Fruit fly (Drosophila melanogaster) whole organism, embryonic: ENCODE data around the gene Gmppb.

Source experiments
- Adf1 ChIP-seq: fragments of 200-800 bp; sonication (Bioruptor generic); IDR thresholded peaks from 2 replicates; pipeline ENCODE4 v1.3.6; 2022; ENCODE audit warnings: missing biosample characterization, missing genetic modification characterization
- Aef1 ChIP-seq: fragments of 200-800 bp; sonication (Bioruptor generic); IDR thresholded peaks from 3 replicates; pipeline ENCODE4 v1.3.6; 2022; ENCODE audit warnings: missing biosample characterization, missing genetic modification characterization
- BEAF-32 ChIP-seq: fragments of 200-800 bp; sonication (Bioruptor generic); optimal IDR thresholded peaks from 3 replicates; lab custom pipeline; 2017; ENCODE audit warnings: missing biosample characterization, missing genetic modification characterization, mild to moderate bottlenecking, moderate library complexity, missing genetic modification reagents
- C15 ChIP-seq: fragments of 200-800 bp; sonication (Bioruptor generic); IDR thresholded peaks from 3 replicates; pipeline ENCODE4 v1.3.6; 2022; ENCODE audit warnings: missing biosample characterization, missing genetic modification characterization
- CG11723 ChIP-seq: fragments of 200-800 bp; sonication (Bioruptor generic); optimal IDR thresholded peaks from 2 replicates; lab custom pipeline; 2017; ENCODE audit warnings: missing biosample characterization, mild to moderate bottlenecking, missing genetic modification characterization
- CG12071 ChIP-seq: fragments of 200-800 bp; sonication (Bioruptor generic); optimal IDR thresholded peaks from 3 replicates; lab custom pipeline; 2018; ENCODE audit warnings: missing biosample characterization, mild to moderate bottlenecking, missing genetic modification characterization
- CG12659 ChIP-seq: fragments of 200-800 bp; sonication (Bioruptor generic); optimal IDR thresholded peaks from 3 replicates; lab custom pipeline; 2017; ENCODE audit warnings: mild to moderate bottlenecking, missing biosample characterization, missing genetic modification reagents, missing genetic modification characterization
- CG12769 ChIP-seq: fragments of 200-800 bp; sonication (Bioruptor generic); optimal IDR thresholded peaks from 2 replicates; lab custom pipeline; 2019; ENCODE audit warnings: missing biosample characterization, mild to moderate bottlenecking, missing genetic modification characterization, moderate library complexity
- CG13287 ChIP-seq: fragments of 200-800 bp; sonication (Bioruptor generic); IDR thresholded peaks from 2 replicates; pipeline ENCODE4 v1.3.6; 2022; ENCODE audit warnings: missing biosample characterization, missing genetic modification characterization; ENCODE audit not compliant: partially characterized antibody
- CG13296 ChIP-seq: fragments of 200-800 bp; sonication (Bioruptor generic); optimal IDR thresholded peaks from 3 replicates; lab custom pipeline; 2018; ENCODE audit warnings: missing biosample characterization, mild to moderate bottlenecking, missing genetic modification characterization
- CG14441 ChIP-seq: fragments of 200-800 bp; sonication (Bioruptor generic); IDR thresholded peaks from 2 replicates; pipeline ENCODE4 v1.3.6; 2022; ENCODE audit warnings: missing biosample characterization, missing genetic modification characterization
- CG16779 ChIP-seq: fragments of 200-800 bp; sonication (Bioruptor generic); IDR thresholded peaks from 2 replicates; pipeline ENCODE4 v1.3.6; 2022; ENCODE audit warnings: missing biosample characterization, missing genetic modification characterization
- CG2712 ChIP-seq: fragments of 200-800 bp; optimal IDR thresholded peaks from 3 replicates; lab custom pipeline; 2019; ENCODE audit warnings: missing biosample characterization, mild to moderate bottlenecking, missing genetic modification characterization, moderate library complexity
- CG2875 ChIP-seq: fragments of 200-800 bp; sonication (Bioruptor generic); optimal IDR thresholded peaks from 2 replicates; lab custom pipeline; 2017; ENCODE audit warnings: missing biosample characterization, mild to moderate bottlenecking, missing genetic modification characterization, missing genetic modification reagents
- CG3847 ChIP-seq: fragments of 200-800 bp; sonication (Bioruptor generic); IDR thresholded peaks from 2 replicates; pipeline ENCODE4 v1.3.6; 2022; ENCODE audit warnings: missing biosample characterization, missing genetic modification characterization
- CG6272 ChIP-seq: fragments of 200-800 bp; sonication (Bioruptor generic); IDR thresholded peaks from 2 replicates; pipeline ENCODE4 v1.3.6; 2022; ENCODE audit warnings: missing biosample characterization, missing genetic modification characterization
- CG6813 ChIP-seq: fragments of 200-800 bp; sonication (Bioruptor generic); optimal IDR thresholded peaks from 2 replicates; lab custom pipeline; 2017; ENCODE audit warnings: missing biosample characterization, missing genetic modification characterization, mild to moderate bottlenecking, moderate library complexity, missing genetic modification reagents
- CG7839 ChIP-seq: fragments of 200-800 bp; sonication (Bioruptor generic); optimal IDR thresholded peaks from 3 replicates; lab custom pipeline; 2018; ENCODE audit warnings: missing biosample characterization, mild to moderate bottlenecking, missing genetic modification characterization, moderate library complexity
- CG9797 ChIP-seq: fragments of 200-800 bp; sonication (Bioruptor generic); optimal IDR thresholded peaks from 3 replicates; lab custom pipeline; 2018; ENCODE audit warnings: missing biosample characterization, mild to moderate bottlenecking, missing genetic modification characterization
- CHES-1-like ChIP-seq: fragments of 200-800 bp; sonication (Bioruptor generic); optimal IDR thresholded peaks from 2 replicates; lab custom pipeline; 2016; ENCODE audit warnings: missing biosample characterization, missing genetic modification characterization
- Dbx ChIP-seq: fragments of 200-800 bp; sonication (Bioruptor generic); IDR thresholded peaks from 3 replicates; pipeline ENCODE4 v1.3.6; 2022; ENCODE audit warnings: missing biosample characterization, missing genetic modification characterization
- Deaf1 ChIP-seq: fragments of 200-800 bp; optimal IDR thresholded peaks from 3 replicates; lab custom pipeline; 2019; ENCODE audit warnings: missing biosample characterization, mild to moderate bottlenecking, missing genetic modification characterization, moderate library complexity
- Dek ChIP-seq: fragments of 200-800 bp; sonication (Bioruptor generic); optimal IDR thresholded peaks from 3 replicates; lab custom pipeline; 2019; ENCODE audit warnings: missing biosample characterization, mild to moderate bottlenecking, missing genetic modification characterization, moderate library complexity
- Dfd ChIP-seq, 2 experiments: fragments of >200 bp; optimal IDR thresholded peaks; 2 replicates each; lab custom pipeline; 2017; ENCODE audit warnings: missing biosample characterization in 2 of 2, missing genetic modification characterization in 2 of 2
- Ets97D ChIP-seq: fragments of 200-800 bp; sonication (Bioruptor generic); optimal IDR thresholded peaks from 3 replicates; lab custom pipeline; 2016; ENCODE audit warnings: missing biosample characterization, missing genetic modification characterization
- Fer1 ChIP-seq: fragments of 200-800 bp; sonication (Bioruptor generic); optimal IDR thresholded peaks from 2 replicates; lab custom pipeline; 2017; ENCODE audit warnings: missing biosample characterization, mild to moderate bottlenecking, missing genetic modification characterization
- H2.0 ChIP-seq: fragments of 200-800 bp; sonication (Bioruptor generic); IDR thresholded peaks from 2 replicates; pipeline ENCODE4 v1.3.6; 2022; ENCODE audit warnings: missing biosample characterization, missing genetic modification characterization
- MBD-R2 ChIP-seq: fragments of 200-800 bp; sonication (Bioruptor generic); IDR thresholded peaks from 2 replicates; pipeline ENCODE4 v1.3.6; 2022; ENCODE audit warnings: missing biosample characterization, missing genetic modification characterization
- NK7.1 ChIP-seq: fragments of 200-800 bp; sonication (Bioruptor generic); optimal IDR thresholded peaks from 3 replicates; lab custom pipeline; 2016; ENCODE audit warnings: missing biosample characterization, missing genetic modification characterization
- NfI ChIP-seq: fragments of 200-800 bp; sonication (Bioruptor generic); optimal IDR thresholded peaks from 3 replicates; lab custom pipeline; 2018; ENCODE audit warnings: missing biosample characterization, mild to moderate bottlenecking, missing genetic modification characterization, moderate library complexity
- Oli ChIP-seq: fragments of 200-800 bp; sonication (Bioruptor generic); optimal IDR thresholded peaks from 2 replicates; lab custom pipeline; 2018; ENCODE audit warnings: missing biosample characterization, mild to moderate bottlenecking, missing genetic modification characterization, moderate library complexity
- Pdp1 ChIP-seq, 2 experiments: fragments of 200-800 bp; sonication (Bioruptor generic); optimal IDR thresholded peaks; 3 replicates each; lab custom pipeline; 2016; ENCODE audit warnings: missing biosample characterization in 2 of 2, missing genetic modification characterization in 2 of 2, mild to moderate bottlenecking in 1 of 2, moderate library complexity in 1 of 2
- amos ChIP-seq: fragments of 200-800 bp; sonication (Bioruptor generic); IDR thresholded peaks from 2 replicates; pipeline ENCODE4 v1.3.6; 2022; ENCODE audit warnings: missing biosample characterization, missing genetic modification characterization; ENCODE audit not compliant: partially characterized antibody
- ap ChIP-seq: fragments of 200-800 bp; sonication (Bioruptor generic); IDR thresholded peaks from 2 replicates; pipeline ENCODE4 v1.3.6; 2022; ENCODE audit warnings: missing biosample characterization, missing genetic modification characterization
- ash1 ChIP-seq: fragments of 200-800 bp; sonication (Bioruptor generic); optimal IDR thresholded peaks from 2 replicates; lab custom pipeline; 2018; ENCODE audit warnings: missing biosample characterization, mild to moderate bottlenecking, missing genetic modification characterization
- az2 ChIP-seq: fragments of 200-800 bp; sonication (Bioruptor generic); optimal IDR thresholded peaks from 3 replicates; lab custom pipeline; 2016; ENCODE audit warnings: missing biosample characterization, missing genetic modification characterization
- crp ChIP-seq, 2 experiments: fragments of 200-800 bp; sonication (Bioruptor generic); optimal IDR thresholded peaks; 2 replicates in 1 of 2; 3 replicates in 1 of 2; lab custom pipeline; 2017; ENCODE audit warnings: missing biosample characterization in 2 of 2, missing genetic modification characterization in 2 of 2, mild to moderate bottlenecking in 1 of 2, moderate library complexity in 1 of 2
- dan ChIP-seq: fragments of 200-800 bp; sonication (Bioruptor generic); IDR thresholded peaks from 2 replicates; pipeline ENCODE4 v1.3.6; 2022; ENCODE audit warnings: missing biosample characterization, missing genetic modification characterization
- dm ChIP-seq: fragments of 200-800 bp; sonication (Bioruptor generic); optimal IDR thresholded peaks from 3 replicates; lab custom pipeline; 2016; ENCODE audit warnings: missing biosample characterization, missing genetic modification characterization
- gsb-n ChIP-seq: fragments of 200-800 bp; sonication (Bioruptor generic); optimal IDR thresholded peaks from 3 replicates; lab custom pipeline; 2018; ENCODE audit warnings: missing biosample characterization, mild to moderate bottlenecking, missing genetic modification characterization
- jumu ChIP-seq: fragments of 200-800 bp; sonication (Bioruptor generic); optimal IDR thresholded peaks from 3 replicates; lab custom pipeline; 2016; ENCODE audit warnings: missing biosample characterization, missing genetic modification characterization
- lilli ChIP-seq: fragments of 200-800 bp; sonication (Bioruptor generic); optimal IDR thresholded peaks from 3 replicates; lab custom pipeline; 2016; ENCODE audit warnings: missing biosample characterization, missing genetic modification characterization
- lmd ChIP-seq: fragments of 200-800 bp; sonication (Bioruptor generic); IDR thresholded peaks from 2 replicates; pipeline ENCODE4 v1.3.6; 2022; ENCODE audit warnings: missing biosample characterization, missing genetic modification characterization
- mirr ChIP-seq: fragments of 200-800 bp; sonication (Bioruptor generic); optimal IDR thresholded peaks from 3 replicates; lab custom pipeline; 2018; ENCODE audit warnings: missing biosample characterization, mild to moderate bottlenecking, missing genetic modification characterization
- mld ChIP-seq: fragments of 200-800 bp; sonication (Bioruptor generic); IDR thresholded peaks from 3 replicates; pipeline ENCODE4 v1.3.6; 2022; ENCODE audit warnings: missing biosample characterization, missing genetic modification characterization; ENCODE audit not compliant: partially characterized antibody
- nmo ChIP-seq: fragments of 200-800 bp; sonication (Bioruptor generic); optimal IDR thresholded peaks from 2 replicates; lab custom pipeline; 2018; ENCODE audit warnings: missing biosample characterization, mild to moderate bottlenecking, missing genetic modification characterization, moderate library complexity
- seq ChIP-seq: fragments of 200-800 bp; sonication (Bioruptor generic); IDR thresholded peaks from 2 replicates; pipeline ENCODE4 v1.3.6; 2022; ENCODE audit warnings: missing biosample characterization, missing genetic modification characterization
- slbo ChIP-seq: fragments of 200-800 bp; sonication (Bioruptor generic); IDR thresholded peaks from 2 replicates; pipeline ENCODE4 v1.3.6; 2022; ENCODE audit warnings: missing biosample characterization, missing genetic modification characterization
- vnd ChIP-seq: fragments of 200-800 bp; sonication (Bioruptor generic); IDR thresholded peaks from 3 replicates; pipeline ENCODE4 v1.3.6; 2022; ENCODE audit warnings: missing biosample characterization, missing genetic modification characterization; ENCODE audit not compliant: partially characterized antibody

The Gmppb gene

dm6 chr3R:4811936-4812534 lies 791 bp downstream of the Gmppb start, which contains the start of the genes Hus1-like and ctrip (continued):
- TF ChIP-seq mld, result peak; percentile 67
- peak; percentile 17 for TF ChIP-seq mirr (GFP tag; lab: Kevin White, UChicago)
- peak; percentile 0 for TF ChIP-seq az2 (GFP tag; lab: Kevin White, UChicago)
- no peak for TF ChIP-seq CHES-1-like
- TF ChIP-seq seq (GFP tag; lab: Robert Waterston, UW), result no peak
- peak; percentile 49 for TF ChIP-seq dm (GFP tag; lab: Kevin White, UChicago)
- TF ChIP-seq vnd (GFP tag; lab: Robert Waterston, UW), result peak; percentile 60; the same call in 2 of the 3 replicates
- TF ChIP-seq BEAF-32 (GFP tag; lab: Kevin White, UChicago), result peak; percentile 63
- TF ChIP-seq CG2712 (tag; lab: Kevin White, UChicago), result peak; percentile 48
- TF ChIP-seq Aef1 (GFP tag; lab: Robert Waterston, UW), result 0 out of 3 replicates have a peak, but pooled peaks have one; percentile 21
- peak; percentile 48; the same call in 1 of the 2 replicates for TF ChIP-seq MBD-R2 (GFP tag; lab: Robert Waterston, UW)
- no peak for TF ChIP-seq NK7.1
- no peak for TF ChIP-seq gsb-n (tag; lab: Kevin White, UChicago)
- TF ChIP-seq CG14441, result 0 out of 2 replicates have a peak, but pooled peaks have one; percentile 5
- no peak for TF ChIP-seq NfI (GFP tag; lab: Kevin White, UChicago)
- TF ChIP-seq CG12659 (GFP tag; lab: Kevin White, UChicago), result peak; percentile 87
- TF ChIP-seq CG13296 (GFP tag; lab: Kevin White, UChicago), result peak; percentile 31
- TF ChIP-seq amos (GFP tag; lab: Robert Waterston, UW), result peak; percentile 69
- TF ChIP-seq ap, result no peak
- peak in 1 of 2 experiments; percentile 14 for TF ChIP-seq Dfd (GFP tag; optimal IDR thresholded peaks at IDR 0.05; lab: Kevin White, UChicago)
- no peak for TF ChIP-seq C15 (GFP tag; lab: Robert Waterston, UW)
- TF ChIP-seq Fer1 (GFP tag; lab: Kevin White, UChicago), result peak; percentile 48
- peak; percentile 3 for TF ChIP-seq CG7839 (tag; lab: Kevin White, UChicago)
- no peak for TF ChIP-seq dan (GFP tag; lab: Robert Waterston, UW)
- TF ChIP-seq Ets97D (GFP tag; lab: Kevin White, UChicago), result peak; percentile 63
- peak; percentile 55; the same call in 2 of the 3 replicates for TF ChIP-seq Dbx
- no peak for TF ChIP-seq CG2875 (GFP tag; lab: Kevin White, UChicago)
- TF ChIP-seq CG11723 (GFP tag; lab: Kevin White, UChicago), result peak; percentile 36
- TF ChIP-seq H2.0 (GFP tag; lab: Robert Waterston, UW), result peak; percentile 26; the same call in 1 of the 2 replicates
- TF ChIP-seq jumu (GFP tag; lab: Kevin White, UChicago), result no peak
- TF ChIP-seq CG16779, result no peak
- TF ChIP-seq Deaf1 (tag; lab: Kevin White, UChicago), result peak; percentile 42
- TF ChIP-seq CG12071, result peak; percentile 16
- peak; percentile 33 for TF ChIP-seq nmo (GFP tag; lab: Kevin White, UChicago)
- no peak for TF ChIP-seq ash1 (GFP tag; lab: Kevin White, UChicago)
- no peak for TF ChIP-seq Oli (tag; lab: Kevin White, UChicago)
- TF ChIP-seq CG12769 (tag; lab: Kevin White, UChicago), result no peak
- peak; percentile 15 for TF ChIP-seq lilli (GFP tag; lab: Kevin White, UChicago)
- 0 out of 2 replicates have a peak, but pooled peaks have one; percentile 36 for TF ChIP-seq slbo (GFP tag; lab: Robert Waterston, UW)
- TF ChIP-seq CG6272 (GFP tag; lab: Robert Waterston, UW), result peak; percentile 47; the same call in 1 of the 2 replicates
- peak; percentile 69 for TF ChIP-seq CG9797 (GFP tag; lab: Kevin White, UChicago)
- TF ChIP-seq Dek, result no peak
- no peak for TF ChIP-seq Adf1
- TF ChIP-seq CG6813 (GFP tag; lab: Kevin White, UChicago), result peak; percentile 46
- no peak for TF ChIP-seq crp (GFP tag; optimal IDR thresholded peaks at IDR 0.05; lab: Kevin White, UChicago)
- 0 out of 2 replicates have a peak, but pooled peaks have one; percentile 12 for TF ChIP-seq lmd (GFP tag; lab: Robert Waterston, UW)
- TF ChIP-seq CG13287, result peak; percentile 66
- 0 out of 2 replicates have a peak, but pooled peaks have one; percentile 16 for TF ChIP-seq CG3847 (GFP tag; lab: Robert Waterston, UW)
- no peak for TF ChIP-seq Pdp1 (GFP tag; optimal IDR thresholded peaks at IDR 0.05; lab: Kevin White, UChicago)
